Worm (Caenorhabditis elegans) whole organism, early embryonic: ENCODE measurements around the gene sbp-1.

Source experiments
- B0310.2 ChIP-seq: sonication (generic microtip); optimal IDR thresholded peaks from 2 replicates; lab custom pipeline; 2016; ENCODE audit warnings: mild to moderate bottlenecking, missing genetic modification characterization, missing compliant biosample characterization
- ama-1 ChIP-seq: fragments of 150-350 bp; optimal IDR thresholded peaks from 2 replicates; lab custom pipeline; 2014
- ets-7 ChIP-seq: sonication (generic microtip); optimal IDR thresholded peaks from 2 replicates; lab custom pipeline; 2016; ENCODE audit warnings: missing genotype, missing genetic modification characterization, missing compliant biosample characterization

DNA sequence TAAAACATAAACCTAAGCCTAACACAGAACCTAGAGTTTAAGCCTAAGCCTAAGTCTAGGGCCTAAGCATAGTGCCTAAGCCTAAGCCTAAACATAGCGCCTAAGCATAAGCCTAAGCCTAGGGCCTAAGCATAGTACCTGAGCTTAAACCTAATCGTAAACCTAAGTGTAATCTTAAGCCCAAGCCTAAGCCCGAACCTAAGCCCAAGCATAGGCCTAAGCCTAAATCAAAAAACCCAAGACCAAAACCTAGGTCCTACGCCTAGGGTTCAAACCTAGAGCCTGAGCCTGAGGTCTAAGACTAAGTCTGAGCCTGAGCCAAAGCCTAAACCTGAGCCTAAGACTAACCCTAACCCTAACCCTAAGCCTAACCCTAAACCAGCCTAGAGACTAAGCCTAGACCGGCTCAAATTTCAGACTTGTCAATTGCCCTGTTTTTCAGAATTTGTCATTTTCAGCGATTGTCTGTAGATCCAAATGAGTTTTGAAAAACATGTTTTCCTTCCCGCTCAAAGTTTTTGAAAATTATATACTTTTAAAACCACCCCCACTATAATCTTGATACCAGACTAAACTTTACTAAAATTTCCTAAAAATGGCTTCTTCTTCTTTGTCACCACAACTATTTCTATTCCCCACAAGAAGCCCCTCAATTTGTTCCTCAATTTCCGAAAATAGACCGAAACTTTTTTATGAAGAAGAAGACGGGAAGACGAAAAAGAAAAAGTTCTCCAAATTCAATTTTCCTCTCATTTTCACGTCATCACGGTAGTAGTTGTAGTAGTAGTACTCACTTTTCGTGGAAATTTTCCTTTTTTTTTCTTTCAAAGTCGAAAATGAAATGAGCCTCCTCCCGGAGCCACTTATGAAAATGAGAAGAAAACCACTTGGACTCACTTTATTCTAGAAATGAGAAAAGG lies 50.5 kb downstream of the sbp-1 start:
- TF ChIP-seq ama-1 (no peak), B0310.2 (no peak), ets-7 (no peak)
